Worm (Caenorhabditis elegans): ENCODE results near the gene kbp-1.

The kbp-1 gene

DNA sequence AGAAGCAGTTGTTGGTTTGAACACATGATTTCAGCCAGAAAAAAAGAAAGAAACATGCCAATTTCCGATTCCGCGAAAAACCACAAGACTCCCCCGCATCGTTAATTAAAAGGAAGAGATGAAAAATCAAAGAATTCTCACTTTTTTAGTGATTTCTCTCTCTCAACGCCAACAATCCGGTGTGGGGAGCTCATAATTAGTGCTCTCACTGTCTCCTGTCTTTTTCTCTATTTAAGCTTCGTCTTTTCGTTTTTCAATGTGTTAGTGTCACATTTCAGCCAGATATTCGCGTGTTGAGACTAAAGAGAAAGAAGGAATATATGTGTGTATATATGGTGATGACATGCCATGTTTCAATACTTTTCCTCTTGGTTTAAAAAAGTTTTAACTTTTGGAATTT, 4.3 kb downstream of the kbp-1 start:
- TF ChIP-seq unc-39 (tag; optimal IDR thresholded peaks at IDR 0.05) (no peak), mab-5 (tag; optimal IDR thresholded peaks at IDR 0.05) (no peak), unc-120 (tag; optimal IDR thresholded peaks at IDR 0.05; ENCODE audit: poor library complexity, severe bottlenecking) (no peak), sptf-1 (tag; optimal IDR thresholded peaks at IDR 0.05) (no peak), ceh-83 (GFP tag; optimal IDR thresholded peaks at IDR 0.05) (no peak), flh-1 (GFP tag; optimal IDR thresholded peaks at IDR 0.05) (no peak), pha-4 (tag; optimal IDR thresholded peaks at IDR 0.05) (no peak), hlh-1 (tag; optimal IDR thresholded peaks at IDR 0.05) (no peak), nhr-76 (tag; optimal IDR thresholded peaks at IDR 0.05) (no peak), elt-1 (tag; optimal IDR thresholded peaks at IDR 0.05; ENCODE audit: borderline replicate concordance, insufficient read depth) (no peak), cnd-1 (tag; optimal IDR thresholded peaks at IDR 0.05) (no peak), ztf-11 (tag; optimal IDR thresholded peaks at IDR 0.05) (no peak), ceh-43 (GFP tag; optimal IDR thresholded peaks at IDR 0.05) (no peak), nhr-2 (tag; optimal IDR thresholded peaks at IDR 0.05) (no peak)

DNA sequence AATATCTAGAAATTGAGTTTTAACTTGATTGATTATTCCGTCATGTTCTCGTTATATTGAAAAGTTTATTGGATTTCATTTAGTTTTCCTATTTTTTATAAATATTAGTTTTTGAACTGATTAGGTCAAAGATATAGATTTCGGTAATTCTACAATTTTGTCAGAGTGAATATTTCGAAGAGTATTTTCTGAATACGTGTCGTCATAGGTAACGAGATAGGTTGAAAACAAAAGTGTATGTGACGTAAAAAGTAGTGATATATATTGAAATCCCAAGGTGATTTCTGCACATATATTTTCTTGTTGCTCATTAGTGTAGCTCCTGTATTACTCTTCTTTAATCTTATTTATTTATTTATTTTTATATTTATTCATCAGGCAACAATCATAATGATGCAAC, 11.4 kb downstream of the kbp-1 start, which contains the start of gene K04C2.7:
K04C2.7 (plus strand) TSS at position 301 of the 400 bp plus-strand sequence.
- no peak for TF ChIP-seq ceh-43 (GFP tag; optimal IDR thresholded peaks at IDR 0.05)
- no peak for TF ChIP-seq pha-4 (tag; optimal IDR thresholded peaks at IDR 0.05)
- no peak for TF ChIP-seq elt-3 (tag; optimal IDR thresholded peaks at IDR 0.05)
- no peak for TF ChIP-seq nhr-2 (tag; optimal IDR thresholded peaks at IDR 0.05)
- TF ChIP-seq M03D4.4 (tag; optimal IDR thresholded peaks at IDR 0.05) = no peak
- no peak for TF ChIP-seq unc-120 (tag; optimal IDR thresholded peaks at IDR 0.05; ENCODE audit: poor library complexity, severe bottlenecking)
- TF ChIP-seq mab-5 (tag; optimal IDR thresholded peaks at IDR 0.05) = no peak
- no peak for TF ChIP-seq mls-2 (tag; optimal IDR thresholded peaks at IDR 0.05)
- no peak for TF ChIP-seq flh-1 (GFP tag; optimal IDR thresholded peaks at IDR 0.05)
- no peak for TF ChIP-seq lin-13 (tag; optimal IDR thresholded peaks at IDR 0.05)

- TF ChIP-seq lsy-2 (tag; optimal IDR thresholded peaks at IDR 0.05) (no peak), unc-62 (GFP tag; optimal IDR thresholded peaks at IDR 0.05) (no peak), nhr-76 (tag; optimal IDR thresholded peaks at IDR 0.05) (no peak), zip-8 (tag; optimal IDR thresholded peaks at IDR 0.05) (no peak), flh-1 (GFP tag; optimal IDR thresholded peaks at IDR 0.05) (no peak), snpc-4 (tag; optimal IDR thresholded peaks at IDR 0.05) (no peak), ceh-39 (tag; optimal IDR thresholded peaks at IDR 0.05) (no peak), elt-3 (tag; optimal IDR thresholded peaks at IDR 0.05) (no peak), lin-13 (tag; optimal IDR thresholded peaks at IDR 0.05) (no peak), nhr-237 (tag; optimal IDR thresholded peaks at IDR 0.05) (no peak), lin-32 (GFP tag; optimal IDR thresholded peaks at IDR 0.05) (no peak), ztf-11 (tag; optimal IDR thresholded peaks at IDR 0.05) (no peak), sptf-1 (tag; optimal IDR thresholded peaks at IDR 0.05) (no peak), elt-1 (tag; optimal IDR thresholded peaks at IDR 0.05; ENCODE audit: borderline replicate concordance, insufficient read depth) (no peak)
Measured at ce11 chrIII:6881745-6882144, 12.3 kb downstream of the kbp-1 start.

- TF ChIP-seq ceh-43 (GFP tag; optimal IDR thresholded peaks at IDR 0.05) = no peak
- no peak for TF ChIP-seq mls-2 (tag; optimal IDR thresholded peaks at IDR 0.05)
- TF ChIP-seq blmp-1 (tag; optimal IDR thresholded peaks at IDR 0.05) = no peak
- no peak for TF ChIP-seq cnd-1 (tag; optimal IDR thresholded peaks at IDR 0.05)
- no peak for TF ChIP-seq sptf-1 (tag; optimal IDR thresholded peaks at IDR 0.05)
Measured at ce11 chrIII:6884203-6884602, 14.8 kb downstream of the kbp-1 start, which contains the start of gene med-2. Gene med-2 (plus strand): TSS chrIII:6884503.

DNA sequence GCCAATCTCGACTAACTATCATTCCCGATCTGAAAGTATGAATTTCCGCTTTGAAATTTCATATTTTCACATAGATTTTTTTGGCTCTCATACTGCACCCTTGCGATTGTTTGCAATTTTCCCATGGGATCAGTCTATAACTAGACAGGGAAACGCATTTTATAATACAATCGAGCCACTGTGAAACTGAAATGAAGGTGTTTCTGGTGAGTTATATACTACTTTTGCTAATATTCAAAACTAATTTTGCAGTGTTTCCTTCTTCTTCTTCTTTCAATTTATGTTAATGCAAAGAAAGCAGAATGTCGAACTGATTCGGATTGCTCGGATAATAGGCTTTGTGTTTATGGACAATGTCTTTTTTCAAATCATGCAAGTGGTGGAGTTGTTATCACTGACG, 16.5 kb downstream of the kbp-1 start:
- TF ChIP-seq nhr-2 (tag; optimal IDR thresholded peaks at IDR 0.05) (no peak), mab-5 (tag; optimal IDR thresholded peaks at IDR 0.05) (no peak), ceh-83 (GFP tag; optimal IDR thresholded peaks at IDR 0.05) (no peak), unc-39 (tag; optimal IDR thresholded peaks at IDR 0.05) (no peak), elt-1 (tag; optimal IDR thresholded peaks at IDR 0.05; ENCODE audit: borderline replicate concordance, insufficient read depth) (no peak)

ce11 chrIII:6887574-6887973, 18.1 kb downstream of the kbp-1 start:
- TF ChIP-seq lin-32 (GFP tag; optimal IDR thresholded peaks at IDR 0.05) (peak; percentile 60), flh-1 (GFP tag; optimal IDR thresholded peaks at IDR 0.05) (peak; percentile 46), elt-3 (tag; optimal IDR thresholded peaks at IDR 0.05) (no peak), unc-39 (tag; optimal IDR thresholded peaks at IDR 0.05) (peak; percentile 13), hlh-1 (tag; optimal IDR thresholded peaks at IDR 0.05) (peak; percentile 42), ham-2 (GFP tag; optimal IDR thresholded peaks at IDR 0.05) (peak; percentile 41), ceh-39 (tag; optimal IDR thresholded peaks at IDR 0.05) (no peak), mab-5 (tag; optimal IDR thresholded peaks at IDR 0.05) (no peak), unc-62 (GFP tag; optimal IDR thresholded peaks at IDR 0.05) (no peak), sem-2 (GFP tag; optimal IDR thresholded peaks at IDR 0.05) (peak; percentile 68), nhr-28 (tag; optimal IDR thresholded peaks at IDR 0.05) (peak; percentile 38), elt-1 (tag; optimal IDR thresholded peaks at IDR 0.05; ENCODE audit: borderline replicate concordance, insufficient read depth) (no peak), nhr-237 (tag; optimal IDR thresholded peaks at IDR 0.05) (no peak), unc-120 (tag; optimal IDR thresholded peaks at IDR 0.05; ENCODE audit: poor library complexity, severe bottlenecking) (peak; percentile 80), ceh-83 (GFP tag; optimal IDR thresholded peaks at IDR 0.05) (peak; percentile 81), tbx-8 (GFP tag; optimal IDR thresholded peaks at IDR 0.05) (peak; percentile 46), mep-1 (tag; optimal IDR thresholded peaks at IDR 0.05) (peak; percentile 55), lsy-2 (tag; optimal IDR thresholded peaks at IDR 0.05) (peak; percentile 45), nhr-12 (tag; optimal IDR thresholded peaks at IDR 0.05) (no peak), sptf-1 (tag; optimal IDR thresholded peaks at IDR 0.05) (peak; percentile 87), M03D4.4 (tag; optimal IDR thresholded peaks at IDR 0.05) (peak; percentile 81), ces-1 (GFP tag; optimal IDR thresholded peaks at IDR 0.05) (peak; percentile 56), mls-2 (tag; optimal IDR thresholded peaks at IDR 0.05) (peak; percentile 85), blmp-1 (tag; optimal IDR thresholded peaks at IDR 0.05) (no peak), lin-13 (tag; optimal IDR thresholded peaks at IDR 0.05) (peak; percentile 16), ztf-11 (tag; optimal IDR thresholded peaks at IDR 0.05) (peak; percentile 32), snpc-4 (tag; optimal IDR thresholded peaks at IDR 0.05) (no peak), zip-8 (tag; optimal IDR thresholded peaks at IDR 0.05) (no peak), nhr-76 (tag; optimal IDR thresholded peaks at IDR 0.05) (no peak), nhr-2 (tag; optimal IDR thresholded peaks at IDR 0.05) (no peak), drap-1 (GFP tag; optimal IDR thresholded peaks at IDR 0.05) (peak; percentile 61)

All from whole organism, mixed stage, embryonic.